Worm (Caenorhabditis elegans) whole organism, early embryonic: ENCODE measurements around the gene K05D4.9.

Experiments
- B0310.2 ChIP-seq: sonication (generic microtip); optimal IDR thresholded peaks from 2 replicates; lab custom pipeline; 2016; ENCODE audit warnings: mild to moderate bottlenecking, missing genetic modification characterization, missing compliant biosample characterization
- F13C5.2 ChIP-seq: sonication (generic microtip); optimal IDR thresholded peaks from 2 replicates; lab custom pipeline; 2017; ENCODE audit warnings: mild to moderate bottlenecking, missing genetic modification characterization, inconsistent platforms, missing compliant biosample characterization
- ama-1 ChIP-seq: fragments of 150-350 bp; optimal IDR thresholded peaks from 2 replicates; lab custom pipeline; 2014

ce11 chrV:16175757-16176156 lies 4.1 kb upstream of the K05D4.9 start, which contains the start of gene cyp-33D1:
- no peak for TF ChIP-seq ama-1 (lab: Kevin White, UChicago)
- TF ChIP-seq F13C5.2: no peak
- TF ChIP-seq B0310.2 (tag; lab: Kevin White, UChicago): no peak
